Worm (Caenorhabditis elegans): ENCODE results near the gene wsp-1.

- TF ChIP-seq ces-1 (GFP tag; optimal IDR thresholded peaks at IDR 0.05) (no peak), hlh-17 (GFP tag; optimal IDR thresholded peaks at IDR 0.05; ENCODE audit: borderline replicate concordance) (no peak), aly-2 (tag; optimal IDR thresholded peaks at IDR 0.05) (no peak), mep-1 (tag; optimal IDR thresholded peaks at IDR 0.05) (no peak), elt-3 (tag; optimal IDR thresholded peaks at IDR 0.05) (no peak), rnt-1 (tag; optimal IDR thresholded peaks at IDR 0.05) (no peak), ztf-4 (tag; optimal IDR thresholded peaks at IDR 0.05) (no peak), fkh-4 (tag; optimal IDR thresholded peaks at IDR 0.05; ENCODE audit: borderline replicate concordance) (no peak), elt-2 (tag; optimal IDR thresholded peaks at IDR 0.05) (no peak)
Observed at ce11 chrIV:8153163-8153562, 45.6 kb downstream of the wsp-1 start.
